Worm (Caenorhabditis elegans): ENCODE measurements around the gene M03F8.6.

M03F8.6 gene

DNA sequence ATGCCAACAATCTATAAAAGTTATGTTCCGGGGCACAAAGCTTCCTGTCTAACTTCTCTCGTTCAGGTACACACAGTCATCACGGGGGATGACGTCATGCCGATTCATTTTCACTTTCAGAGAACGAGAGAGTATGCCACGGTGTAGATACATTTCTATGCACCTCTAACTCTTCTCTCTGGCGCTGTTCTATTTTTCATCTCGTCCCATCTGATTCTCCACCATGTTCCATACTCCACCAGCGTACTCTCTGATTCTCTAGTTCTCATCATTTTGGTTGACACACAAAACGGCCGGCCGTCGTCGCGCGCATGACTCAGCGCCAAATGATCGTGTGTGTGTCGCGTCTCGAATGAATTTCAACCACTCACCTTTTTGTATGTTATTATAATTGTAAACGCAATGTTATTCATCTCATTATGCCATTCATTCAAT, 45.7 kb upstream of the M03F8.6 start (continued):
- TF ChIP-seq pha-4 (GFP tag; IDR thresholded peaks at IDR 0.05) (peak; percentile 94), pha-4 (tag; optimal IDR thresholded peaks at IDR 0.05) (peak; percentile 90), nhr-102 (tag; optimal IDR thresholded peaks at IDR 0.05) (peak; percentile 96), zip-11 (GFP tag; IDR thresholded peaks at IDR 0.05) (no peak), arid-1 (GFP tag; conservative IDR thresholded peaks at IDR 0.05) (peak; percentile 78), lin-13 (GFP tag; optimal IDR thresholded peaks at IDR 0.05) (peak; percentile 81), lir-3 (tag; optimal IDR thresholded peaks at IDR 0.05) (no peak), mdt-29 (GFP tag; IDR thresholded peaks at IDR 0.05) (peak; percentile 86), lsy-2 (tag; optimal IDR thresholded peaks at IDR 0.05) (peak; percentile 65 to 91), Y105C5A.15 (GFP tag; IDR thresholded peaks at IDR 0.05) (no peak), mep-1 (tag; optimal IDR thresholded peaks at IDR 0.05) (peak; percentile 93), nhr-25 (tag; optimal IDR thresholded peaks at IDR 0.05; ENCODE audit: borderline replicate concordance, insufficient read depth) (peak; percentile 81), F37D6.2 (tag; optimal IDR thresholded peaks at IDR 0.05) (peak; percentile 42), dmd-6 (GFP tag; IDR thresholded peaks at IDR 0.05) (peak; percentile 99), F10B5.3 (tag; optimal IDR thresholded peaks at IDR 0.05) (peak; percentile 51), ztf-7 (tag; optimal IDR thresholded peaks at IDR 0.05) (peak; percentile 86), gei-8 (GFP tag; optimal IDR thresholded peaks at IDR 0.05) (peak; percentile 83), ztf-11 (tag; optimal IDR thresholded peaks at IDR 0.05) (no peak), F44E2.7 (GFP tag; IDR thresholded peaks at IDR 0.05) (no peak), lin-15B (tag; optimal IDR thresholded peaks at IDR 0.05) (no peak), nhr-77 (tag; optimal IDR thresholded peaks at IDR 0.05) (peak; percentile 86), unc-39 (tag; optimal IDR thresholded peaks at IDR 0.05) (no peak), sdz-12 (GFP tag; optimal IDR thresholded peaks at IDR 0.05) (no peak), ZK546.5 (tag; optimal IDR thresholded peaks at IDR 0.05) (no peak), zip-2 (tag; optimal IDR thresholded peaks at IDR 0.05) (peak; percentile 30), ama-1 (optimal IDR thresholded peaks at IDR 0.05) (peak; percentile 36), daf-12 (tag; optimal IDR thresholded peaks at IDR 0.05) (no peak), Y75B8A.6 (GFP tag; IDR thresholded peaks at IDR 0.05) (no peak), ceh-32 (tag; optimal IDR thresholded peaks at IDR 0.05; ENCODE audit: poor library complexity) (no peak), T26A8.4 (GFP tag; IDR thresholded peaks at IDR 0.05) (peak; percentile 93), jun-1 (tag; optimal IDR thresholded peaks at IDR 0.05) (peak; percentile 93), unc-130 (GFP tag; optimal IDR thresholded peaks at IDR 0.05) (no peak), nhr-10 (tag; optimal IDR thresholded peaks at IDR 0.05) (peak; percentile 97), lin-1 (GFP tag; IDR thresholded peaks at IDR 0.05) (peak; percentile 97), nhr-237 (tag; optimal IDR thresholded peaks at IDR 0.05) (no peak), madf-9 (GFP tag; conservative IDR thresholded peaks at IDR 0.05) (peak; percentile 57), mdl-1 (tag; optimal IDR thresholded peaks at IDR 0.05) (peak; percentile 67 to 96), spr-1 (tag; optimal IDR thresholded peaks at IDR 0.05) (peak; percentile 91), dpl-1 (GFP tag; optimal IDR thresholded peaks at IDR 0.05) (peak; percentile 67), nhr-11 (tag; optimal IDR thresholded peaks at IDR 0.05) (peak; percentile 92), lin-29 (GFP tag; IDR thresholded peaks at IDR 0.05) (no peak), ceh-82 (tag; optimal IDR thresholded peaks at IDR 0.05) (no peak), saeg-2 (GFP tag; IDR thresholded peaks at IDR 0.05) (peak; percentile 85), Y5F2A.4 (GFP tag; optimal IDR thresholded peaks at IDR 0.05) (no peak), pqm-1 (tag; optimal IDR thresholded peaks at IDR 0.05) (peak; percentile 62), mxl-2 (GFP tag; conservative IDR thresholded peaks at IDR 0.05) (peak; percentile 71; the same call in 1 of the 2 replicates), hmg-1.1 (GFP tag; IDR thresholded peaks at IDR 0.05) (peak; percentile 95), F26F4.8 (GFP tag; conservative IDR thresholded peaks at IDR 0.05) (no peak), vab-7 (GFP tag; IDR thresholded peaks at IDR 0.05) (no peak), spr-3 (GFP tag; optimal IDR thresholded peaks at IDR 0.05) (peak; percentile 66), duxl-1 (tag; optimal IDR thresholded peaks at IDR 0.05; ENCODE audit: poor library complexity) (peak; percentile 45), egl-27 (tag; optimal IDR thresholded peaks at IDR 0.05) (peak; percentile 79)
